Worm (Caenorhabditis elegans) whole organism, late embryonic: ENCODE results near the gene magu-1.

Experiments used
- C38D4.7 ChIP-seq: fragments of 200-800 bp; sonication (Bioruptor generic); optimal IDR thresholded peaks from 2 replicates; lab custom pipeline; 2018; ENCODE audit warnings: mild to moderate bottlenecking, missing genetic modification characterization, moderate library complexity, missing compliant biosample characterization
- K02D7.2 ChIP-seq: sonication (generic microtip); optimal IDR thresholded peaks from 2 replicates; lab custom pipeline; 2017; ENCODE audit warnings: mild to moderate bottlenecking, missing genetic modification characterization, missing compliant biosample characterization
- ahr-1 ChIP-seq: sonication (generic microtip); optimal IDR thresholded peaks from 2 replicates; lab custom pipeline; 2016; ENCODE audit warnings: missing genetic modification characterization, missing compliant biosample characterization
- ceh-19 ChIP-seq: fragments of 200-800 bp; sonication (Bioruptor generic); optimal IDR thresholded peaks from 2 replicates; lab custom pipeline; 2018; ENCODE audit warnings: mild to moderate bottlenecking, missing genetic modification characterization, missing compliant biosample characterization
- ceh-22 ChIP-seq: sonication (generic microtip); optimal IDR thresholded peaks from 2 replicates; lab custom pipeline; 2017; ENCODE audit warnings: missing biosample characterization, missing genetic modification characterization
- ceh-24 ChIP-seq: sonication (generic microtip); optimal IDR thresholded peaks from 2 replicates; lab custom pipeline; 2016; ENCODE audit warnings: mild to moderate bottlenecking, missing genetic modification characterization, missing compliant biosample characterization
- ceh-30 ChIP-seq: fragments of 150-350 bp; optimal IDR thresholded peaks from 2 replicates; lab custom pipeline; 2014; ENCODE audit warnings: missing biosample characterization, missing genetic modification characterization
- ceh-34 ChIP-seq: sonication (generic microtip); optimal IDR thresholded peaks from 2 replicates; lab custom pipeline; 2016; ENCODE audit warnings: mild to moderate bottlenecking, missing genetic modification characterization, missing compliant biosample characterization
- ceh-45 ChIP-seq: fragments of 200-800 bp; sonication (Bioruptor generic); IDR thresholded peaks from 2 replicates; pipeline ENCODE4 v1.3.6; 2022; ENCODE audit warnings: missing genetic modification reagents, missing genetic modification characterization, missing compliant biosample characterization
- ceh-48 ChIP-seq: sonication (generic microtip); optimal IDR thresholded peaks from 2 replicates; lab custom pipeline; 2016; ENCODE audit warnings: missing genetic modification characterization, inconsistent platforms, missing compliant biosample characterization
- ceh-6 ChIP-seq: fragments of 200-800 bp; sonication (Bioruptor generic); optimal IDR thresholded peaks from 2 replicates; lab custom pipeline; 2018; ENCODE audit warnings: mild to moderate bottlenecking, missing genetic modification characterization, missing compliant biosample characterization
- ceh-9 ChIP-seq: sonication (generic microtip); optimal IDR thresholded peaks from 2 replicates; lab custom pipeline; 2016; ENCODE audit warnings: mild to moderate bottlenecking, missing genetic modification characterization, inconsistent platforms, missing compliant biosample characterization
- dmd-4 ChIP-seq: sonication (generic microtip); optimal IDR thresholded peaks from 2 replicates; lab custom pipeline; 2016; ENCODE audit warnings: borderline replicate concordance, missing genetic modification characterization, missing compliant biosample characterization
- dve-1 ChIP-seq: sonication (generic microtip); optimal IDR thresholded peaks from 2 replicates; lab custom pipeline; 2017; ENCODE audit warnings: antibody characterized with exemption, mild to moderate bottlenecking, missing genetic modification characterization, missing compliant biosample characterization
- elt-2 ChIP-seq: sonication (generic microtip); optimal IDR thresholded peaks from 2 replicates; lab custom pipeline; 2016; ENCODE audit warnings: missing genetic modification reagents, missing genetic modification characterization, missing compliant biosample characterization
- elt-4 ChIP-seq: sonication (generic microtip); optimal IDR thresholded peaks from 2 replicates; lab custom pipeline; 2016; ENCODE audit warnings: missing genetic modification characterization, missing compliant biosample characterization
- fax-1 ChIP-seq: sonication (generic microtip); optimal IDR thresholded peaks from 2 replicates; lab custom pipeline; 2016; ENCODE audit warnings: missing genotype, missing genetic modification characterization, missing compliant biosample characterization
- fkh-10 ChIP-seq: fragments of 150-350 bp; optimal IDR thresholded peaks from 2 replicates; lab custom pipeline; 2014; ENCODE audit warnings: missing biosample characterization, missing genetic modification reagents, missing genetic modification characterization
- fkh-6 ChIP-seq: sonication (generic microtip); optimal IDR thresholded peaks from 2 replicates; lab custom pipeline; 2016; ENCODE audit warnings: missing genetic modification characterization, missing compliant biosample characterization
- gmeb-2 ChIP-seq: sonication (generic microtip); optimal IDR thresholded peaks from 2 replicates; lab custom pipeline; 2016; ENCODE audit warnings: missing genetic modification characterization, inconsistent platforms, missing compliant biosample characterization
- hlh-15 ChIP-seq: sonication (generic microtip); optimal IDR thresholded peaks from 2 replicates; lab custom pipeline; 2016; ENCODE audit warnings: missing genetic modification characterization, missing compliant biosample characterization
- hlh-30 ChIP-seq: sonication (generic microtip); optimal IDR thresholded peaks from 2 replicates; lab custom pipeline; 2017; ENCODE audit warnings: antibody characterized with exemption, missing genetic modification characterization, missing compliant biosample characterization; ENCODE audit not compliant: insufficient read depth
- hlh-8 ChIP-seq: sonication (generic microtip); optimal IDR thresholded peaks from 2 replicates; lab custom pipeline; 2016; ENCODE audit warnings: missing genotype, missing genetic modification characterization, missing compliant biosample characterization
- lin-11 ChIP-seq: fragments of 200-800 bp; sonication (Bioruptor generic); optimal IDR thresholded peaks from 2 replicates; lab custom pipeline; 2018; ENCODE audit warnings: mild to moderate bottlenecking, missing genetic modification characterization, missing compliant biosample characterization
- madf-2 ChIP-seq: sonication (generic microtip); optimal IDR thresholded peaks from 2 replicates; lab custom pipeline; 2017; ENCODE audit warnings: missing genetic modification characterization, missing compliant biosample characterization
- mec-3 ChIP-seq: sonication (generic microtip); optimal IDR thresholded peaks from 2 replicates; lab custom pipeline; 2016; ENCODE audit warnings: borderline replicate concordance, missing genetic modification characterization, missing compliant biosample characterization
- nhr-232 ChIP-seq: sonication (generic microtip); optimal IDR thresholded peaks from 2 replicates; lab custom pipeline; 2016; ENCODE audit warnings: missing genetic modification characterization, missing compliant biosample characterization
- npax-4 ChIP-seq: sonication (generic microtip); optimal IDR thresholded peaks from 2 replicates; lab custom pipeline; 2016; ENCODE audit warnings: missing genetic modification characterization, missing compliant biosample characterization
- pag-3 ChIP-seq: sonication (generic microtip); optimal IDR thresholded peaks from 2 replicates; lab custom pipeline; 2016; ENCODE audit warnings: missing compliant biosample characterization, missing genetic modification characterization, borderline replicate concordance
- pha-2 ChIP-seq: sonication (generic microtip); optimal IDR thresholded peaks from 2 replicates; lab custom pipeline; 2017; ENCODE audit warnings: mild to moderate bottlenecking, missing genetic modification characterization, missing compliant biosample characterization
- pha-4 ChIP-seq: fragments of 150-350 bp; optimal IDR thresholded peaks from 2 replicates; lab custom pipeline; 2018; ENCODE audit warnings: missing biosample characterization, missing genetic modification reagents, missing genetic modification characterization
- pqm-1 ChIP-seq: sonication (generic microtip); optimal IDR thresholded peaks from 2 replicates; lab custom pipeline; 2016; ENCODE audit warnings: missing genetic modification characterization, missing compliant biosample characterization
- ref-2 ChIP-seq: sonication (generic microtip); optimal IDR thresholded peaks from 2 replicates; lab custom pipeline; 2016; ENCODE audit warnings: missing genetic modification characterization, missing compliant biosample characterization
- rnt-1 ChIP-seq: sonication (generic microtip); optimal IDR thresholded peaks from 2 replicates; lab custom pipeline; 2016; ENCODE audit warnings: missing genetic modification characterization, missing compliant biosample characterization
- sdc-2 ChIP-seq: sonication (generic microtip); optimal IDR thresholded peaks from 2 replicates; lab custom pipeline; 2016; ENCODE audit warnings: missing genotype, missing genetic modification characterization, missing compliant biosample characterization
- sox-4 ChIP-seq: sonication (generic microtip); optimal IDR thresholded peaks from 2 replicates; lab custom pipeline; 2017; ENCODE audit warnings: mild to moderate bottlenecking, missing genetic modification characterization, inconsistent platforms, missing compliant biosample characterization
- ttx-3 ChIP-seq: sonication (generic microtip); optimal IDR thresholded peaks from 2 replicates; lab custom pipeline; 2016; ENCODE audit warnings: missing genetic modification reagents, missing genetic modification characterization, missing compliant biosample characterization
- unc-3 ChIP-seq, 2 experiments: fragments of 200-800 bp in 1 of 2; sonication (Bioruptor generic) in 1 of 2; sonication (generic microtip) in 1 of 2; conservative IDR thresholded peaks in 1 of 2; optimal IDR thresholded peaks in 1 of 2; 2 replicates each; pipeline versions ENCODE4 v1.3.6 to Lab custom; 2016 to 2022; ENCODE audit warnings: missing compliant biosample characterization in 2 of 2, missing genetic modification characterization in 2 of 2, missing genetic modification reagents in 1 of 2
- unc-42 ChIP-seq: sonication (generic microtip); optimal IDR thresholded peaks from 2 replicates; lab custom pipeline; 2016; ENCODE audit warnings: missing genotype, missing genetic modification characterization, missing compliant biosample characterization
- unc-55 ChIP-seq: sonication (generic microtip); optimal IDR thresholded peaks from 2 replicates; lab custom pipeline; 2017; ENCODE audit warnings: missing biosample characterization, missing genetic modification reagents, missing genetic modification characterization
- unc-86 ChIP-seq: sonication (generic microtip); optimal IDR thresholded peaks from 2 replicates; lab custom pipeline; 2016; ENCODE audit warnings: missing genetic modification characterization, missing compliant biosample characterization
- ztf-16 ChIP-seq: sonication (generic microtip); optimal IDR thresholded peaks from 2 replicates; lab custom pipeline; 2017; ENCODE audit warnings: missing genetic modification characterization, missing compliant biosample characterization

The magu-1 gene

ce11 chrIII:471644-472401 is at the start of gene magu-1, which contains the start of gene nemp-1:
Gene magu-1 (minus strand): TSS chrIII:471702.
Gene nemp-1 (plus strand): TSS chrIII:472317.
- TF ChIP-seq nhr-232 (tag; lab: Kevin White, UChicago), result no peak
- peak; percentile 9 for TF ChIP-seq unc-42 (tag; lab: Kevin White, UChicago)
- no peak for TF ChIP-seq mec-3 (tag; lab: Kevin White, UChicago)
- no peak for TF ChIP-seq pha-4

DNA sequence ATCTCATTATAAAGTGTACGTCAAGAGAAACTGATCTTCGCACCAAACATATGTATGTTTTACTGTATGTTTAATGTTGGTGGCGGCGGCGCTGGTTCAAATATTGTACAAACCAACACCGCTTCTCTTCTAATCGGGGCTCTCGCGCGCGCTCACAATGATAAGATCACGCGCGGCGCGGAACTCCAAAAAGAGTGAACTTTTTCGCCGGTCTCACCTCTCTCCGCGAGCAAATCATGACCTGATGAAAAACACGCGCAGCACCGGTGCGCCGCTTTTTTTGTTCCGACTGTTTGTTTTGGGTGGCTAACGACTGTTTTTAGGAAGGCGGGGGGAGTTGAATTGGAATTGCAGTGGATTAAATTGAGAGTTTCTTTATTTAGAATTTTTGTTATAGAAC is 41.9 kb upstream of the magu-1 start:
- no peak for TF ChIP-seq ceh-9 (tag; lab: Kevin White, UChicago)
- no peak for TF ChIP-seq unc-86
- TF ChIP-seq ttx-3 (tag; lab: Kevin White, UChicago), result no peak
- TF ChIP-seq pqm-1 (tag; lab: Kevin White, UChicago), result no peak
- no peak for TF ChIP-seq unc-55 (GFP tag; lab: Kevin White, UChicago)
- no peak for TF ChIP-seq hlh-30
- TF ChIP-seq ceh-22 (tag; lab: Kevin White, UChicago), result no peak
- TF ChIP-seq ceh-48, result no peak
- TF ChIP-seq lin-11 (tag; lab: Kevin White, UChicago), result no peak
- TF ChIP-seq rnt-1 (tag; lab: Kevin White, UChicago), result no peak
- no peak for TF ChIP-seq gmeb-2 (tag; lab: Kevin White, UChicago)
- TF ChIP-seq ceh-34 (tag; lab: Kevin White, UChicago), result no peak
- no peak for TF ChIP-seq nhr-232 (tag; lab: Kevin White, UChicago)
- no peak for TF ChIP-seq hlh-8
- no peak for TF ChIP-seq ahr-1 (tag; lab: Kevin White, UChicago)
- no peak for TF ChIP-seq C38D4.7
- TF ChIP-seq elt-2, result no peak
- TF ChIP-seq fkh-6 (tag; lab: Kevin White, UChicago), result no peak
- TF ChIP-seq, all 69 proteins: peak for 0

DNA sequence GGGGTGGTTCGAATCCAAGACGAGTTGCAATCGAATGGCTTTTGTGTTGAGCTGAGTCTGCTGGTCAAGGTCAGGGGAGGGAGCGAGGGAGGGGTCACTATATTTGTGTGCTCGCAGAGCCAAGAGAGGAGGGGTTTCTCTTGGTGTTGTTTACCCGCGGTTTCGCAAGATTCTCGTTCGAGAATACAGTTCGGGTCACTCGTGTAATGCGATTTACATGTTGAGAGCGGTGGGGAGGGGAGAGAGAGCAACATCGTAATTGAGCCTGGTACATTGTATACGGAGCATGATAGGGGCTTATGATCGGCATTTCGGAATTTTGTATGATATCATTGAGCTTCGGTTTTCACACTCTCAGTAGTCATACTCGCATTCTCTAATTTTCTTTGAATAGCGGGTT is 40.6 kb upstream of the magu-1 start, which contains the start of gene F30H5.3:
Gene F30H5.3 (minus strand): TSS at position 101 of the 400 bp plus-strand sequence.
- TF ChIP-seq ahr-1 (tag; lab: Kevin White, UChicago), result no peak
- no peak for TF ChIP-seq gmeb-2 (tag; lab: Kevin White, UChicago)
- TF ChIP-seq pha-2 (tag; lab: Kevin White, UChicago), result peak; percentile 12

DNA sequence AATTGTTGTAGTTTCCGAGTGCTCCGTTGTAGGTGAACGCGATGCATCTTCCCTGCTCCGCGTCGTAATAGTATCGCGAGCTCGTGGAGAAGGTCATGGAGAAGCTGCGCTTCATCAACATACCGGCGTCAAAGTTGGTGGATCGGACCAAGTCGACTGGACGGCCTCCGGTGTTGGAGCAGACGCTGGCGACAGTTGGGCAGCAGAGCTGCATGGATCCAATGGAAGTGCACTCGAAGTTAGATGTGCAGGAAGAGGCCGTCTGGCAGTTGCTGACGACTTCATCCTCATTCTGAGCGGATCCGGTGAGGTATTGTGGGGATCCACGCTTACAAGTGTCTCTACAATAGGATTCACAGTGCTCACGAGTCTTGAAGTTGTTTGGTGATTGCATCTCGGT is 37.5 kb upstream of the magu-1 start:
- TF ChIP-seq sox-4 (tag; lab: Kevin White, UChicago), result no peak
- no peak for TF ChIP-seq ztf-16 (tag; lab: Kevin White, UChicago)

DNA sequence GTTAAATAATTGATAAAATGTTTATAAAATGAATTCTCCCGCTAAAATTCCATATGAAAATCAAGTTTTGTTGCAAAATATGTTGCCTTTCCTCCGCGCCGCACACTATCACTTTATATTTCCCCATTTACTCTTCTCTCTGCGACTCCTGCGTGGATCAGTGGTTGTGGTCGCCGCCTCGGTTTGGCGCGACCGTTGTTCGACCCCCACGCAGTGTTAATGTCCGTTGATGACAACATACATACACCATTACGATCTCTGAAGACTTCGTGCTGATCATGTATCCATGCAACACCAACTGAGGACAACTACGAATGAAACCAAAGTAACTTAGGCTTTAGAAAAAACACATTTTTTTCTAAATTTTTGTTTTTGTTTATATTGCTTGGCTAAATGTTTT is 31.1 kb upstream of the magu-1 start:
- peak; percentile 56 for TF ChIP-seq pag-3 (tag; lab: Kevin White, UChicago)
- TF ChIP-seq ceh-45, result peak; percentile 90
- TF ChIP-seq sox-4 (tag; lab: Kevin White, UChicago), result peak; percentile 87
- TF ChIP-seq fkh-10, result no peak
- TF ChIP-seq hlh-30, result no peak
- TF ChIP-seq C38D4.7, result peak; percentile 83
- TF ChIP-seq hlh-8, result peak; percentile 80
- peak; percentile 83 for TF ChIP-seq dve-1 (tag; lab: Kevin White, UChicago)
- TF ChIP-seq ceh-6 (GFP tag; lab: Kevin White, UChicago), result peak; percentile 88
- TF ChIP-seq mec-3 (tag; lab: Kevin White, UChicago), result peak; percentile 56
- peak; percentile 76 for TF ChIP-seq ceh-24 (tag; lab: Kevin White, UChicago)
- TF ChIP-seq fax-1, result peak; percentile 82
- peak; percentile 85 for TF ChIP-seq sdc-2 (tag; lab: Kevin White, UChicago)
- peak; percentile 72 for TF ChIP-seq hlh-15 (tag; lab: Kevin White, UChicago)
- TF ChIP-seq dmd-4 (tag; lab: Kevin White, UChicago), result peak; percentile 90
- TF ChIP-seq ceh-30 (tag; lab: Kevin White, UChicago), result no peak
- peak; percentile 85 for TF ChIP-seq ref-2 (tag; lab: Kevin White, UChicago)
- TF ChIP-seq npax-4, result peak; percentile 78
- TF ChIP-seq pha-4, result no peak
- peak; percentile 90 for TF ChIP-seq ceh-19 (GFP tag; lab: Kevin White, UChicago)
- TF ChIP-seq K02D7.2, result peak; percentile 82
- TF ChIP-seq elt-4 (tag; lab: Kevin White, UChicago), result no peak
- TF ChIP-seq unc-3 (GFP tag; conservative IDR thresholded peaks at IDR 0.05; lab: Robert Waterston, UW), result peak; percentile 85
- TF ChIP-seq unc-3 (tag; optimal IDR thresholded peaks at IDR 0.05; lab: Kevin White, UChicago), result peak; percentile 74
- TF ChIP-seq madf-2, result peak; percentile 86
